Fruit fly (Drosophila melanogaster) whole organism, embryonic: ENCODE results near the gene Trim9.

Experiments used
- ATbp ChIP-seq: fragments of 200-800 bp; sonication (Bioruptor generic); optimal IDR thresholded peaks from 2 replicates; lab custom pipeline; 2017; ENCODE audit warnings: missing biosample characterization, mild to moderate bottlenecking, missing genetic modification characterization, missing genetic modification reagents
- CG10431 ChIP-seq: fragments of 200-800 bp; sonication (Bioruptor generic); optimal IDR thresholded peaks from 3 replicates; lab custom pipeline; 2018; ENCODE audit warnings: missing biosample characterization, mild to moderate bottlenecking, missing genetic modification characterization
- CG10543 ChIP-seq: fragments of 200-800 bp; sonication (Bioruptor generic); optimal IDR thresholded peaks from 3 replicates; lab custom pipeline; 2017; ENCODE audit warnings: missing biosample characterization, mild to moderate bottlenecking, missing genetic modification characterization, moderate library complexity
- CG10654 ChIP-seq: fragments of 200-800 bp; sonication (Bioruptor generic); optimal IDR thresholded peaks from 2 replicates; lab custom pipeline; 2016; ENCODE audit warnings: missing biosample characterization, missing genetic modification characterization
- CG10959 ChIP-seq: fragments of 200-800 bp; sonication (Bioruptor generic); IDR thresholded peaks from 2 replicates; pipeline ENCODE4 v1.3.6; 2022; ENCODE audit warnings: missing biosample characterization, missing genetic modification characterization
- CG12769 ChIP-seq: fragments of 200-800 bp; sonication (Bioruptor generic); optimal IDR thresholded peaks from 2 replicates; lab custom pipeline; 2019; ENCODE audit warnings: missing biosample characterization, mild to moderate bottlenecking, missing genetic modification characterization, moderate library complexity
- CG17359 ChIP-seq: fragments of 200-800 bp; sonication (Bioruptor generic); optimal IDR thresholded peaks from 3 replicates; lab custom pipeline; 2018; ENCODE audit warnings: missing biosample characterization, mild to moderate bottlenecking, missing genetic modification characterization, moderate library complexity
- CG17802 ChIP-seq: fragments of 200-800 bp; sonication (Bioruptor generic); optimal IDR thresholded peaks from 2 replicates; lab custom pipeline; 2018; ENCODE audit warnings: missing biosample characterization, mild to moderate bottlenecking, missing genetic modification characterization, moderate library complexity
- CG2678 ChIP-seq: fragments of 200-800 bp; sonication (Bioruptor generic); optimal IDR thresholded peaks from 3 replicates; lab custom pipeline; 2019; ENCODE audit warnings: missing biosample characterization, mild to moderate bottlenecking, missing genetic modification characterization, moderate library complexity
- CG3407 ChIP-seq: fragments of 200-800 bp; sonication (Bioruptor generic); optimal IDR thresholded peaks from 2 replicates; lab custom pipeline; 2018; ENCODE audit warnings: missing biosample characterization, mild to moderate bottlenecking, missing genetic modification characterization
- CG3838 ChIP-seq: fragments of 200-800 bp; sonication (Bioruptor generic); optimal IDR thresholded peaks from 3 replicates; lab custom pipeline; 2016; ENCODE audit warnings: missing biosample characterization, missing genetic modification characterization
- CG42726 ChIP-seq: fragments of 200-800 bp; sonication (Bioruptor generic); IDR thresholded peaks from 2 replicates; pipeline ENCODE4 v1.3.6; 2022; ENCODE audit warnings: missing biosample characterization, missing genetic modification characterization; ENCODE audit not compliant: partially characterized antibody
- CG4424 ChIP-seq: fragments of 200-800 bp; sonication (Bioruptor generic); optimal IDR thresholded peaks from 3 replicates; lab custom pipeline; 2016; ENCODE audit warnings: missing biosample characterization, missing genetic modification characterization
- CG6683 ChIP-seq: fragments of 200-800 bp; sonication (Bioruptor generic); optimal IDR thresholded peaks from 2 replicates; lab custom pipeline; 2017; ENCODE audit warnings: missing biosample characterization, mild to moderate bottlenecking, missing genetic modification characterization, missing genetic modification reagents
- CG6813 ChIP-seq: fragments of 200-800 bp; sonication (Bioruptor generic); optimal IDR thresholded peaks from 2 replicates; lab custom pipeline; 2017; ENCODE audit warnings: missing biosample characterization, missing genetic modification characterization, mild to moderate bottlenecking, moderate library complexity, missing genetic modification reagents
- CG8089 ChIP-seq: fragments of 200-800 bp; sonication (Bioruptor generic); optimal IDR thresholded peaks from 3 replicates; lab custom pipeline; 2016; ENCODE audit warnings: missing biosample characterization, missing genetic modification characterization
- CG8290 ChIP-seq, 3 experiments: fragments of 200-800 bp; sonication (Bioruptor generic); optimal IDR thresholded peaks; 2 replicates each; lab custom pipeline; 2016 to 2019; ENCODE audit warnings: missing biosample characterization in 3 of 3, missing genetic modification characterization in 3 of 3, mild to moderate bottlenecking in 2 of 3, moderate library complexity in 1 of 3
- CG8924 ChIP-seq: fragments of 200-800 bp; optimal IDR thresholded peaks from 3 replicates; lab custom pipeline; 2019; ENCODE audit warnings: missing biosample characterization, mild to moderate bottlenecking, missing genetic modification characterization, moderate library complexity
- CG9437 ChIP-seq: fragments of 200-800 bp; sonication (Bioruptor generic); optimal IDR thresholded peaks from 2 replicates; lab custom pipeline; 2018; ENCODE audit warnings: missing biosample characterization, mild to moderate bottlenecking, missing genetic modification characterization
- D ChIP-seq, 2 experiments: fragments of 200-800 bp in 1 of 2; fragments of >200 bp in 1 of 2; sonication (Bioruptor generic) in 1 of 2; optimal IDR thresholded peaks; 2 replicates in 1 of 2; 3 replicates in 1 of 2; lab custom pipeline; 2017; ENCODE audit warnings: mild to moderate bottlenecking in 1 of 2, missing biosample characterization in 1 of 2, missing genetic modification characterization in 1 of 2, missing genetic modification reagents in 1 of 2
- Dbx ChIP-seq: fragments of 200-800 bp; sonication (Bioruptor generic); IDR thresholded peaks from 3 replicates; pipeline ENCODE4 v1.3.6; 2022; ENCODE audit warnings: missing biosample characterization, missing genetic modification characterization
- Fer1 ChIP-seq: fragments of 200-800 bp; sonication (Bioruptor generic); optimal IDR thresholded peaks from 2 replicates; lab custom pipeline; 2017; ENCODE audit warnings: missing biosample characterization, mild to moderate bottlenecking, missing genetic modification characterization
- Hr78 ChIP-seq, 2 experiments: fragments of 200-800 bp in 1 of 2; fragments of >200 bp in 1 of 2; sonication (Bioruptor generic) in 1 of 2; optimal IDR thresholded peaks; 2 replicates each; lab custom pipeline; 2017 to 2019; ENCODE audit warnings: missing biosample characterization in 2 of 2, missing genetic modification characterization in 2 of 2, mild to moderate bottlenecking in 1 of 2, moderate library complexity in 1 of 2
- MTF-1 ChIP-seq: fragments of 200-800 bp; sonication (Bioruptor generic); optimal IDR thresholded peaks from 2 replicates; lab custom pipeline; 2018; ENCODE audit warnings: missing biosample characterization, mild to moderate bottlenecking, missing genetic modification characterization, borderline replicate concordance
- Nf-YB ChIP-seq: fragments of 200-800 bp; sonication (Bioruptor generic); optimal IDR thresholded peaks from 3 replicates; lab custom pipeline; 2019; ENCODE audit warnings: missing biosample characterization, mild to moderate bottlenecking, missing genetic modification characterization, moderate library complexity
- NfI ChIP-seq: fragments of 200-800 bp; sonication (Bioruptor generic); optimal IDR thresholded peaks from 3 replicates; lab custom pipeline; 2018; ENCODE audit warnings: missing biosample characterization, mild to moderate bottlenecking, missing genetic modification characterization, moderate library complexity
- Pdp1 ChIP-seq, 2 experiments: fragments of 200-800 bp; sonication (Bioruptor generic); optimal IDR thresholded peaks; 3 replicates each; lab custom pipeline; 2016; ENCODE audit warnings: missing biosample characterization in 2 of 2, missing genetic modification characterization in 2 of 2, mild to moderate bottlenecking in 1 of 2, moderate library complexity in 1 of 2
- Poxn ChIP-seq: fragments of 200-800 bp; sonication (Bioruptor generic); IDR thresholded peaks from 2 replicates; pipeline ENCODE4 v1.3.6; 2022; ENCODE audit warnings: missing biosample characterization, missing genetic modification characterization
- al ChIP-seq: fragments of 200-800 bp; sonication (Bioruptor generic); IDR thresholded peaks from 2 replicates; pipeline ENCODE4 v1.3.6; 2022; ENCODE audit warnings: missing biosample characterization, missing genetic modification characterization
- aop ChIP-seq: fragments of 200-800 bp; sonication (Bioruptor generic); IDR thresholded peaks from 2 replicates; pipeline ENCODE4 v1.3.6; 2022; ENCODE audit warnings: missing biosample characterization, missing genetic modification characterization
- cwo ChIP-seq: fragments of 200-800 bp; sonication (Bioruptor generic); optimal IDR thresholded peaks from 3 replicates; lab custom pipeline; 2017; ENCODE audit warnings: missing biosample characterization, missing genetic modification characterization, mild to moderate bottlenecking, moderate library complexity, missing genetic modification reagents
- danr ChIP-seq: fragments of 200-800 bp; sonication (Bioruptor generic); IDR thresholded peaks from 2 replicates; pipeline ENCODE4 v1.3.6; 2022; ENCODE audit warnings: missing biosample characterization, missing genetic modification characterization
- kah ChIP-seq: fragments of 200-800 bp; sonication (Bioruptor generic); optimal IDR thresholded peaks from 2 replicates; lab custom pipeline; 2018; ENCODE audit warnings: missing biosample characterization, mild to moderate bottlenecking, missing genetic modification characterization
- kni ChIP-seq: fragments of 200-800 bp; sonication (Bioruptor generic); optimal IDR thresholded peaks from 3 replicates; lab custom pipeline; 2017; ENCODE audit warnings: mild to moderate bottlenecking, missing biosample characterization, missing genetic modification reagents, missing genetic modification characterization
- lbe ChIP-seq: fragments of 200-800 bp; sonication (Bioruptor generic); optimal IDR thresholded peaks from 2 replicates; lab custom pipeline; 2016; ENCODE audit warnings: missing biosample characterization, mild to moderate bottlenecking, missing genetic modification characterization
- mld ChIP-seq: fragments of 200-800 bp; sonication (Bioruptor generic); IDR thresholded peaks from 3 replicates; pipeline ENCODE4 v1.3.6; 2022; ENCODE audit warnings: missing biosample characterization, missing genetic modification characterization; ENCODE audit not compliant: partially characterized antibody
- nerfin-2 ChIP-seq: fragments of 200-800 bp; sonication (Bioruptor generic); IDR thresholded peaks from 2 replicates; pipeline ENCODE4 v1.3.6; 2022; ENCODE audit warnings: missing biosample characterization, missing genetic modification characterization; ENCODE audit not compliant: partially characterized antibody
- oc ChIP-seq: fragments of 200-800 bp; sonication (Bioruptor generic); optimal IDR thresholded peaks from 2 replicates; lab custom pipeline; 2018; ENCODE audit warnings: missing biosample characterization, mild to moderate bottlenecking, missing genetic modification characterization, moderate library complexity
- odd ChIP-seq: fragments of 200-800 bp; sonication (Bioruptor generic); optimal IDR thresholded peaks from 2 replicates; lab custom pipeline; 2017; ENCODE audit warnings: missing biosample characterization, mild to moderate bottlenecking, missing genetic modification characterization
- pan ChIP-seq, 4 experiments: fragments of >200 bp in 3 of 4; fragments of 200-800 bp in 1 of 4; sonication (Bioruptor generic) in 1 of 4; optimal IDR thresholded peaks in 3 of 4; IDR thresholded peaks in 1 of 4; 2 replicates each; pipeline versions ENCODE4 v1.3.6 to Lab custom; 2017 to 2022; ENCODE audit warnings: missing biosample characterization in 2 of 4, missing genetic modification characterization in 2 of 4, mixed read lengths in 1 of 4
- pita ChIP-seq: fragments of 200-800 bp; sonication (Bioruptor generic); optimal IDR thresholded peaks from 2 replicates; lab custom pipeline; 2017; ENCODE audit warnings: missing biosample characterization, mild to moderate bottlenecking, missing genetic modification characterization
- sug ChIP-seq: fragments of 200-800 bp; optimal IDR thresholded peaks from 2 replicates; lab custom pipeline; 2019; ENCODE audit warnings: missing biosample characterization, mild to moderate bottlenecking, missing genetic modification characterization, moderate library complexity
- unc-4 ChIP-seq: fragments of 200-800 bp; sonication (Bioruptor generic); IDR thresholded peaks from 2 replicates; pipeline ENCODE4 v1.3.6; 2022; ENCODE audit warnings: missing biosample characterization, missing genetic modification characterization; ENCODE audit not compliant: partially characterized antibody
- usp ChIP-seq: fragments of >200 bp; optimal IDR thresholded peaks from 2 replicates; lab custom pipeline; 2017; ENCODE audit warnings: missing biosample characterization, missing genetic modification characterization
- vvl ChIP-seq: fragments of 200-800 bp; sonication (Bioruptor generic); IDR thresholded peaks from 2 replicates; pipeline ENCODE4 v1.3.6; 2022; ENCODE audit warnings: missing biosample characterization, missing genetic modification characterization
- wdn ChIP-seq: fragments of 200-800 bp; sonication (Bioruptor generic); IDR thresholded peaks from 2 replicates; pipeline ENCODE4 v1.3.6; 2022; ENCODE audit warnings: missing biosample characterization, missing genetic modification characterization

Gene Trim9

dm6 chr2L:10516470-10517048, 28.1 kb upstream of the Trim9 start (continued):
- TF ChIP-seq Nf-YB (GFP tag; lab: Kevin White, UChicago): no peak
- no peak for TF ChIP-seq pita
- TF ChIP-seq odd (GFP tag; lab: Kevin White, UChicago): no peak
- 0 out of 2 replicates have a peak, but pooled peaks have one; percentile 20 for TF ChIP-seq danr
- TF ChIP-seq NfI: peak; percentile 18
- no peak for TF ChIP-seq mld
- no peak for TF ChIP-seq CG10431 (GFP tag; lab: Kevin White, UChicago)
- no peak for TF ChIP-seq ATbp (GFP tag; lab: Kevin White, UChicago)
- TF ChIP-seq usp (GFP tag; lab: Kevin White, UChicago): no peak
- peak; percentile 74 for TF ChIP-seq CG10543
- no peak for TF ChIP-seq CG10654 (GFP tag; lab: Kevin White, UChicago)
- 0 out of 2 replicates have a peak, but pooled peaks have one; percentile 28 for TF ChIP-seq wdn (GFP tag; lab: Robert Waterston, UW)
- peak; percentile 9 for TF ChIP-seq lbe (GFP tag; lab: Kevin White, UChicago)
- TF ChIP-seq aop (GFP tag; lab: Robert Waterston, UW): no peak
- TF ChIP-seq kah (GFP tag; lab: Kevin White, UChicago): no peak
- TF ChIP-seq Fer1: peak; percentile 71
- no peak for TF ChIP-seq CG10959 (GFP tag; lab: Robert Waterston, UW)
- no peak for TF ChIP-seq CG42726 (GFP tag; lab: Robert Waterston, UW)
- TF ChIP-seq Pdp1 (GFP tag; optimal IDR thresholded peaks at IDR 0.05; lab: Kevin White, UChicago): peak in 1 of 2 experiments; percentile 1
- TF ChIP-seq cwo: peak; percentile 29
- no peak for TF ChIP-seq oc (tag; lab: Kevin White, UChicago)
- peak; percentile 36 for TF ChIP-seq CG17359
- no peak for TF ChIP-seq nerfin-2 (GFP tag; lab: Robert Waterston, UW)
- no peak; the same call in 1 of the 2 replicates for TF ChIP-seq al
- peak; percentile 12 for TF ChIP-seq CG8924
- peak; percentile 35 for TF ChIP-seq CG2678 (tag; lab: Kevin White, UChicago)
- peak; percentile 49 for TF ChIP-seq CG4424 (GFP tag; lab: Kevin White, UChicago)
- no peak for TF ChIP-seq kni (GFP tag; lab: Kevin White, UChicago)
- TF ChIP-seq CG3838: no peak
- TF ChIP-seq sug: peak; percentile 68
- peak in 1 of 2 experiments; percentile 22 for TF ChIP-seq Hr78 (GFP tag; optimal IDR thresholded peaks at IDR 0.05; lab: Kevin White, UChicago)
- no peak for TF ChIP-seq pan (optimal IDR thresholded peaks at IDR 0.05; lab: Kevin White, UChicago)
- TF ChIP-seq pan (GFP tag; optimal IDR thresholded peaks at IDR 0.05 in 1 of 2, IDR thresholded peaks at IDR 0.05 in 1 of 2): peak in 1 of 2 experiments; percentile 27
- peak; percentile 35 for TF ChIP-seq CG12769 (tag; lab: Kevin White, UChicago)
- TF ChIP-seq CG8089 (GFP tag; lab: Kevin White, UChicago): no peak
- no peak for TF ChIP-seq CG6683 (GFP tag; lab: Kevin White, UChicago)
- TF ChIP-seq Dbx (GFP tag; lab: Robert Waterston, UW): peak; percentile 66; the same call in 1 of the 3 replicates
- no peak for TF ChIP-seq CG3407 (GFP tag; lab: Kevin White, UChicago)
- no peak for TF ChIP-seq Poxn (GFP tag; lab: Robert Waterston, UW)
- no peak for TF ChIP-seq D (optimal IDR thresholded peaks at IDR 0.05; lab: Kevin White, UChicago)
- TF ChIP-seq D (GFP tag; optimal IDR thresholded peaks at IDR 0.05; lab: Kevin White, UChicago): no peak
- peak; percentile 55 for TF ChIP-seq vvl (GFP tag; lab: Robert Waterston, UW)
- no peak for TF ChIP-seq CG9437
- peak; percentile 27 for TF ChIP-seq MTF-1
- no peak for TF ChIP-seq CG17802 (tag; lab: Kevin White, UChicago)
- peak; percentile 6 for TF ChIP-seq CG6813 (GFP tag; lab: Kevin White, UChicago)
- TF ChIP-seq CG8290 (GFP tag; optimal IDR thresholded peaks at IDR 0.05; lab: Kevin White, UChicago): no peak
- TF ChIP-seq CG8290 (tag; optimal IDR thresholded peaks at IDR 0.05; lab: Kevin White, UChicago): peak in 1 of 2 experiments; percentile 35
- no peak; the same call in 1 of the 2 replicates for TF ChIP-seq unc-4
